Fruit fly (Drosophila melanogaster): ENCODE measurements around the gene CG9095.

Gene CG9095

DNA sequence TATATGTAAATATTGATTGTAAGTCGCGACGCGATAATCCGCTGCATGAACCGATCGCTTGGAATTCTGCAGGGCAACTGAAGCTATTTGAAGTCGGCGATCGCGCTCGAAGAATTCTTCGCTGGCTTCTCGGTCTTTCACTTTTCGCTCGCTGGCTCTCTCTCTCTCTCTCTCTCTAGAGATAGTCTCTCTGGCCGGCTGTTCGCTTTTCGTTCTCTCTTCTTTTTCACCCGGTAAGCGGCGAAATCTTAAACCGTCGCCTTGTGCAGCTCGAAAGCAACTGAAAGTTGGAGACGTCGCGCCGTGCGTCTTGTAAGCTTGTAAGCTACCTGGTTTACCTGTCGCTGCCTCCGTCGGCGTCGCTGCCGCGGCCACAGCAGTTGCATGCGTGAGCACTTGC lies at the start of gene CG9095 (continued):
- TF ChIP-seq gro (GFP tag; optimal IDR thresholded peaks at IDR 0.05): no peak
- TF ChIP-seq CG17568 (GFP tag; optimal IDR thresholded peaks at IDR 0.05): no peak
- no peak for TF ChIP-seq CG5180 (GFP tag; optimal IDR thresholded peaks at IDR 0.05)
- TF ChIP-seq Opbp (GFP tag; IDR thresholded peaks at IDR 0.05; ENCODE audit: partially characterized antibody): 0 out of 3 replicates have a peak, but pooled peaks have one; percentile 41
- TF ChIP-seq Blimp-1 (GFP tag; optimal IDR thresholded peaks at IDR 0.05): peak; percentile 56
- no peak for TF ChIP-seq CG16863 (GFP tag; optimal IDR thresholded peaks at IDR 0.05)
- peak; percentile 16 for TF ChIP-seq yki (optimal IDR thresholded peaks at IDR 0.05)
- TF ChIP-seq Side (GFP tag; optimal IDR thresholded peaks at IDR 0.05): no peak
- TF ChIP-seq CG5953 (GFP tag; IDR thresholded peaks at IDR 0.05): no peak
- TF ChIP-seq Sin3A (optimal IDR thresholded peaks at IDR 0.05): no peak
- TF ChIP-seq Atf6 (GFP tag; IDR thresholded peaks at IDR 0.05): no peak
- no peak for TF ChIP-seq schlank (tag; optimal IDR thresholded peaks at IDR 0.05)
- TF ChIP-seq kah (GFP tag; optimal IDR thresholded peaks at IDR 0.05): no peak
- no peak for TF ChIP-seq Abd-B (GFP tag; optimal IDR thresholded peaks at IDR 0.05)
- TF ChIP-seq lbe (GFP tag; optimal IDR thresholded peaks at IDR 0.05): no peak
- no peak for TF ChIP-seq Hmx (GFP tag; optimal IDR thresholded peaks at IDR 0.05)
- peak; percentile 33; the same call in 1 of the 2 replicates for TF ChIP-seq chm (GFP tag; IDR thresholded peaks at IDR 0.05)
- no peak for TF ChIP-seq gcm (GFP tag; optimal IDR thresholded peaks at IDR 0.05)
- TF ChIP-seq CG11247 (GFP tag; IDR thresholded peaks at IDR 0.05): no peak
- TF ChIP-seq vvl (GFP tag; IDR thresholded peaks at IDR 0.05): peak; percentile 23; the same call in 1 of the 2 replicates
- TF ChIP-seq CG6175 (GFP tag; IDR thresholded peaks at IDR 0.05): no peak
- no peak for TF ChIP-seq CG12299 (tag; optimal IDR thresholded peaks at IDR 0.05)
- TF ChIP-seq sqz (GFP tag; optimal IDR thresholded peaks at IDR 0.05): peak; percentile 35
- no peak for TF ChIP-seq CG1233 (GFP tag; optimal IDR thresholded peaks at IDR 0.05)
- no peak for TF ChIP-seq grau (tag; optimal IDR thresholded peaks at IDR 0.05)
- TF ChIP-seq Oli (tag; optimal IDR thresholded peaks at IDR 0.05): no peak
- TF ChIP-seq CG11398 (GFP tag; optimal IDR thresholded peaks at IDR 0.05): no peak
- 0 out of 3 replicates have a peak, but pooled peaks have one; percentile 13 for TF ChIP-seq ci (GFP tag; IDR thresholded peaks at IDR 0.05)
- no peak for TF ChIP-seq C15 (GFP tag; IDR thresholded peaks at IDR 0.05)
- no peak for TF ChIP-seq bcd (GFP tag; optimal IDR thresholded peaks at IDR 0.05)
- no peak for TF ChIP-seq CG12104 (GFP tag; optimal IDR thresholded peaks at IDR 0.05)
- TF ChIP-seq pnt (GFP tag; optimal IDR thresholded peaks at IDR 0.05): no peak
- TF ChIP-seq CG31224 (GFP tag; IDR thresholded peaks at IDR 0.05): no peak
- no peak for TF ChIP-seq CG9817 (tag; optimal IDR thresholded peaks at IDR 0.05)
- TF ChIP-seq dpn (GFP tag; optimal IDR thresholded peaks at IDR 0.05): no peak
- peak; percentile 16 for TF ChIP-seq oc (tag; optimal IDR thresholded peaks at IDR 0.05)
- no peak for TF ChIP-seq CG30431 (GFP tag; optimal IDR thresholded peaks at IDR 0.05)
- TF ChIP-seq CG32532 (GFP tag; IDR thresholded peaks at IDR 0.05): no peak
- no peak for TF ChIP-seq CG11560 (tag; IDR thresholded peaks at IDR 0.05)
- TF ChIP-seq chinmo (GFP tag; IDR thresholded peaks at IDR 0.05; ENCODE audit: partially characterized antibody): no peak
- no peak for TF ChIP-seq org-1 (GFP tag; optimal IDR thresholded peaks at IDR 0.05)
- TF ChIP-seq Ada2b (GFP tag; IDR thresholded peaks at IDR 0.05): no peak
- TF ChIP-seq slbo (GFP tag; IDR thresholded peaks at IDR 0.05): no peak
- TF ChIP-seq CG6813 (GFP tag; optimal IDR thresholded peaks at IDR 0.05): no peak
- TF ChIP-seq crol (GFP tag; IDR thresholded peaks at IDR 0.05): no peak
- peak; percentile 30 to 63 for TF ChIP-seq Trl (optimal IDR thresholded peaks at IDR 0.05)
- no peak for TF ChIP-seq Trl (GFP tag; optimal IDR thresholded peaks at IDR 0.05)
- TF ChIP-seq NfI (GFP tag; optimal IDR thresholded peaks at IDR 0.05): no peak
- no peak for TF ChIP-seq CG32767 (GFP tag; IDR thresholded peaks at IDR 0.05)
- TF ChIP-seq fd96Cb (tag; optimal IDR thresholded peaks at IDR 0.05): no peak
- TF ChIP-seq CG17612 (GFP tag; IDR thresholded peaks at IDR 0.05): no peak
- TF ChIP-seq bsh (GFP tag; optimal IDR thresholded peaks at IDR 0.05): no peak
- no peak for TF ChIP-seq CG12769 (tag; optimal IDR thresholded peaks at IDR 0.05)
